Worm (Caenorhabditis elegans): ENCODE data around the gene F13H8.3.

- no peak for TF ChIP-seq tab-1 (GFP tag; IDR thresholded peaks at IDR 0.05)
- TF ChIP-seq T22C8.4 (GFP tag; IDR thresholded peaks at IDR 0.05) = no peak
- TF ChIP-seq ref-1 (GFP tag; conservative IDR thresholded peaks at IDR 0.05) = no peak
Measured at ce11 chrII:6273916-6274315, 10.1 kb downstream of the F13H8.3 start, which contains the start of gene bpl-1.

Data from whole organism, midembryonic.